Worm (Caenorhabditis elegans): ENCODE data around the gene ZK381.2.

Gene ZK381.2

DNA sequence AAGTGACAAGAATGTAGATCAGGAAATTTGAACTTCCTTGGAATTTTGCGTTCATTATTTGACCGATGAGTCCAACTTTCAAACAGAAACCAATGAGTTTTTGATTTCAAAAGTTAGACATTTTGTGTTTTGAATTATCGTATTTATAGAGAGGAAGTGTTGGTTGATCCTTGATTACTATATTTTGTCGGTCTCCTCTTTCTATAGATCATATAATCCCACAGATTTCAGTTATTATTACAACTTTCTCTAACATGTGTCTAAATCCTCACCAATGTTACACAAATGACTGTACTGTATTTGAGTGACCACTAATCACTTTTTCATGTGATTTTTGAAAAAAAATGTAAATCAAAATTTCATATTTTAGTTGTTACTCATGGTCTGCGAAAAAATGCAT lies 784 bp upstream of the ZK381.2 start, which contains the start of gene B0478.3:
Gene B0478.3 (minus strand): TSS at position 101 of the 400 bp plus-strand sequence.
- TF ChIP-seq ets-5 (GFP tag; IDR thresholded peaks at IDR 0.05) (no peak), nhr-28 (tag; optimal IDR thresholded peaks at IDR 0.05) (no peak), mab-9 (GFP tag; IDR thresholded peaks at IDR 0.05) (no peak), unc-130 (tag; optimal IDR thresholded peaks at IDR 0.05) (no peak), ceh-90 (tag; optimal IDR thresholded peaks at IDR 0.05) (no peak), xbp-1 (tag; optimal IDR thresholded peaks at IDR 0.05) (no peak), swsn-7 (tag; optimal IDR thresholded peaks at IDR 0.05) (no peak), pag-3 (tag; optimal IDR thresholded peaks at IDR 0.05; ENCODE audit: borderline replicate concordance, insufficient read depth) (no peak), fkh-4 (tag; optimal IDR thresholded peaks at IDR 0.05; ENCODE audit: borderline replicate concordance) (no peak), Y116A8C.19 (tag; optimal IDR thresholded peaks at IDR 0.05; ENCODE audit: borderline replicate concordance) (no peak), nhr-11 (tag; optimal IDR thresholded peaks at IDR 0.05) (no peak), sup-37 (GFP tag; optimal IDR thresholded peaks at IDR 0.05) (no peak), hpl-2 (GFP tag; optimal IDR thresholded peaks at IDR 0.05) (no peak), ama-1 (optimal IDR thresholded peaks at IDR 0.05) (no peak)

DNA sequence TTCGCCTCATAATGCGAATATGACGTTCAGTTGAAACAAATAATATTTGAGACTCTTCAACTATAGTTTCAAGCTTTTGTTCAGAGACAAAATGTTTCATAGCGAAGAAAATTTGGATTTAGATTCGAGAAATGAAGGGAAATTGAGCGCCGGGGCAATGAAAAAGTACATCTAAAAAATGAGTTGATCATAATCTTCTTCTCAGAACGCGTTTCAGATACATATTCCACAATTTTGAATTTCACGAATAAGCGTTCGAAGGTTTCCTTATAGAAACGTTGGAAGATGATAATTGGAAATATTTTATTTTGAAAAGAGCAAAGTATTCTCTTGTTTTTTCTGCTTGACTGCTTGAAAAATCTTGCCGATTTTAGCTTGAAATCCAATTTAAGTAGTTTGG lies 5.0 kb downstream of the ZK381.2 start, which contains the start of gene ZK381.8:
Gene ZK381.8 (minus strand): TSS at position 101 of the 400 bp plus-strand sequence.
- no peak for TF ChIP-seq elt-3 (tag; optimal IDR thresholded peaks at IDR 0.05)
- TF ChIP-seq unc-62 (GFP tag; optimal IDR thresholded peaks at IDR 0.05) = no peak
- TF ChIP-seq fos-1 (tag; optimal IDR thresholded peaks at IDR 0.05) = no peak
- TF ChIP-seq jun-1 (tag; optimal IDR thresholded peaks at IDR 0.05) = no peak
- TF ChIP-seq lin-35 (GFP tag; optimal IDR thresholded peaks at IDR 0.05) = no peak
- TF ChIP-seq fkh-8 (tag; optimal IDR thresholded peaks at IDR 0.05) = no peak

DNA sequence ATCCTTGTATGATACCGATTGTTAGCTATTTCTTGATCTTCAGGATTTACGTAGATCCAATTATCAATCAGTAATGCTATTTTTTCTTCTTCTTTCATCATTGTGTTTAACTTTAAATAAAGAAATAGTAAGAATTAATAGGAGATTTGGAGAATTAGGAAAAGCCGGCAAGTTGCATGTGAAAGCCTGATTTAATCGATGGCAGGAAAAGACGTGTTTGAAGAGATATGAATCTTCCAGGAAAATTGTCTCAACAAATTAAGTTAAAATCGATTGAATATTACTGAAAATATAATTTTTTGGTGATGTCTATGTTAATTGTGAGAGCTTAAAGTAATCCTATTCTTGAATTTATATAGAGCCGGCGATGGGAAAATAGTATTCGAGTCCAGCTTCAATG lies 5.9 kb downstream of the ZK381.2 start, which contains the start of gene ZK381.62:
Gene ZK381.62 (minus strand): TSS at position 101 of the 400 bp plus-strand sequence.
- TF ChIP-seq hlh-17 (GFP tag; optimal IDR thresholded peaks at IDR 0.05; ENCODE audit: borderline replicate concordance) = no peak
- no peak for TF ChIP-seq ceh-63 (GFP tag; optimal IDR thresholded peaks at IDR 0.05)
- no peak for TF ChIP-seq lin-39 (tag; optimal IDR thresholded peaks at IDR 0.05)
- TF ChIP-seq lsy-2 (tag; optimal IDR thresholded peaks at IDR 0.05) = no peak
- TF ChIP-seq snpc-4 (tag; optimal IDR thresholded peaks at IDR 0.05) = no peak
- TF ChIP-seq snu-23 (GFP tag; optimal IDR thresholded peaks at IDR 0.05) = no peak
- TF ChIP-seq efl-1 (optimal IDR thresholded peaks at IDR 0.05) = no peak
- TF ChIP-seq efl-1 (GFP tag; optimal IDR thresholded peaks at IDR 0.05 in 1 of 2) = no peak

DNA sequence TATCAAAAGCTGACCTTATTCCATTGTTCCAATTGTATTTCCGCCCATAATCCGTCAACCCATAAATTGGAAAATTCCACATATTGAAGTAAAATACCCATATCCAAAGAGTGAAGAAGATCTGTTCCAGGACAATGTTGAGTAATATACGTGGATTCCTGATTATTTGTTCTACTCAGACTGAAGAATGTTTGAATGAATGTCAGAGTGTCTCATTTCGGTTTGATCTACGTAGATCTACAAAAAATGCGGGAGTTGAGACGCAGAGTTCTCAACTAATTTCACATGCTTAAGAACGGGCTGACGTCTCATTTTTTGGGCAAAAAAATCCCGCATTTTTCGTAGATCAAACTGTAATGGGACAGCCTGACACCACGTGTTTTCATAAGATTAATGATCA lies 7.1 kb downstream of the ZK381.2 start, which contains the start of gene nhr-249:
Gene nhr-249 (minus strand): TSS at position 101 of the 400 bp plus-strand sequence.
- TF ChIP-seq zag-1 (tag; optimal IDR thresholded peaks at IDR 0.05) (no peak), fos-1 (tag; optimal IDR thresholded peaks at IDR 0.05) (no peak)

ce11 chrIV:6974162-6974938 lies 9.1 kb downstream of the ZK381.2 start:
- TF ChIP-seq efl-1 (optimal IDR thresholded peaks at IDR 0.05) (no peak), efl-1 (GFP tag; optimal IDR thresholded peaks at IDR 0.05 in 1 of 2) (no peak), sptf-1 (tag; optimal IDR thresholded peaks at IDR 0.05) (no peak), swsn-7 (tag; optimal IDR thresholded peaks at IDR 0.05) (no peak), ama-1 (optimal IDR thresholded peaks at IDR 0.05) (no peak), unc-86 (tag; optimal IDR thresholded peaks at IDR 0.05) (no peak), ets-5 (GFP tag; IDR thresholded peaks at IDR 0.05) (no peak), ceh-90 (tag; optimal IDR thresholded peaks at IDR 0.05) (no peak), snu-23 (GFP tag; optimal IDR thresholded peaks at IDR 0.05) (no peak)

DNA sequence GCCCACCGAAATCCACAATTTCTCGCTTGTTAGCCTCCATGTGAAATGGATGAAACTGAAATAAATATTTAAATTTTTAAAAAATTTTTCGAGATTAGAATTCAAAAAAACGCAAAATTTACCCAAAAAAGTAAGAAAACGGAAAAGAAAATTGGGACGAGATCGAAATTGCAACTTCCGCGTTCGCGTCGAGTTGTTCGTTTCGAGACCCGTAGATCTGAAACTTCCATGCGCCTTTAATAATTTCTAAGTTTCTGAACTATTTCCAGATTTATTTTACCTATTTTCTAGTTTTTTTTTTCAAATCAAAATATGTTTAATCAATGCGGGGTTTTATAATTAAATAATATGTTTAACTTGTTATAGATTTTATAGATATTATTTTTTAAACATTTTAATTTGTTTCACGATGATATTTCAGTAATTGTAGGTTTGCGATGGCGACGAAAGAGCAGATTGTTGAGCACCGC lies 11.8 kb downstream of the ZK381.2 start, which contains the start of the genes pgl-1 and him-3:
Gene pgl-1 (minus strand): TSS at position 230 of the 470 bp plus-strand sequence.
Gene him-3 (plus strand): TSS at position 420 of the 470 bp plus-strand sequence.
- TF ChIP-seq ceh-63 (GFP tag; optimal IDR thresholded peaks at IDR 0.05) (no peak), sup-37 (GFP tag; optimal IDR thresholded peaks at IDR 0.05) (no peak), tbx-2 (tag; optimal IDR thresholded peaks at IDR 0.05) (no peak), unc-98 (GFP tag; IDR thresholded peaks at IDR 0.05) (no peak), nhr-84 (tag; optimal IDR thresholded peaks at IDR 0.05) (no peak)

All from whole organism, L1 larva.